Worm (Caenorhabditis elegans) whole organism, midembryonic: Measurements from ENCODE around the gene F45E1.1.
A peak's percentile ranks its signal among the peaks of the same experiment; 100 is the strongest.

ENCODE experiments used
- T22C8.4 ChIP-seq: fragments of 200-800 bp; sonication (Bioruptor generic); IDR thresholded peaks from 2 replicates; pipeline ENCODE4 v1.3.6; 2022; ENCODE audit warnings: missing genetic modification characterization, missing compliant biosample characterization
- cog-1 ChIP-seq: sonication (generic microtip); optimal IDR thresholded peaks from 2 replicates; lab custom pipeline; 2016; ENCODE audit warnings: missing genetic modification characterization, missing compliant biosample characterization
- flt-1 ChIP-seq: fragments of 200-800 bp; sonication (Bioruptor generic); IDR thresholded peaks from 2 replicates; pipeline ENCODE4 v1.3.6; 2022; ENCODE audit warnings: missing genetic modification characterization, missing compliant biosample characterization
- klf-2 ChIP-seq: fragments of 200-800 bp; sonication (Bioruptor generic); conservative IDR thresholded peaks from 2 replicates; pipeline ENCODE4 v1.3.6; 2022; ENCODE audit warnings: missing genetic modification reagents, missing genetic modification characterization, missing compliant biosample characterization
- med-1 ChIP-seq: sonication (generic microtip); optimal IDR thresholded peaks from 2 replicates; lab custom pipeline; 2017; ENCODE audit warnings: missing genetic modification characterization, mild to moderate bottlenecking, missing compliant biosample characterization, antibody characterized with exemption, missing genetic modification reagents; ENCODE audit not compliant: insufficient read depth
- tab-1 ChIP-seq: fragments of 200-800 bp; sonication (Bioruptor generic); IDR thresholded peaks from 2 replicates; pipeline ENCODE4 v1.3.6; 2022; ENCODE audit warnings: missing genetic modification characterization, missing compliant biosample characterization
- ztf-23 ChIP-seq: fragments of 200-800 bp; sonication (Bioruptor generic); IDR thresholded peaks from 2 replicates; pipeline ENCODE4 v1.3.6; 2022; ENCODE audit warnings: missing genetic modification reagents, missing genetic modification characterization, missing compliant biosample characterization

ce11 chrX:8036219-8036883 is 32.9 kb downstream of the F45E1.1 start:
- TF ChIP-seq ztf-23, result peak; percentile 75
- TF ChIP-seq T22C8.4 (GFP tag; lab: Robert Waterston, UW), result peak; percentile 100
- TF ChIP-seq cog-1, result peak; percentile 97
- no peak for TF ChIP-seq med-1 (GFP tag; lab: Kevin White, UChicago)
- peak; percentile 69 for TF ChIP-seq tab-1 (GFP tag; lab: Robert Waterston, UW)
- TF ChIP-seq klf-2 (GFP tag; lab: Robert Waterston, UW), result no peak
- peak; percentile 80 for TF ChIP-seq flt-1 (GFP tag; lab: Robert Waterston, UW)
